Worm (Caenorhabditis elegans): ENCODE results near the gene H20E11.3.
"Not testable (repeated sequence)": the region's sequence is repeated elsewhere in the genome, so short reads cannot be mapped to it uniquely, and the experiment has no call there.

H20E11.3 gene

ce11 chrIV:6811808-6812207 is 12.8 kb upstream of the H20E11.3 start, which contains the start of gene ceh-48:
Gene ceh-48, plus strand, starts transcription at chrIV:6812108.
- TF ChIP-seq elt-3 (tag; optimal IDR thresholded peaks at IDR 0.05) (no peak), dmd-4 (tag; optimal IDR thresholded peaks at IDR 0.05) (no peak), ama-1 (optimal IDR thresholded peaks at IDR 0.05) (no peak), nhr-25 (tag; optimal IDR thresholded peaks at IDR 0.05) (no peak), snpc-4 (tag; optimal IDR thresholded peaks at IDR 0.05) (no peak), mbf-1 (tag; optimal IDR thresholded peaks at IDR 0.05) (no peak), ceh-16 (tag; optimal IDR thresholded peaks at IDR 0.05) (no peak), lin-13 (GFP tag; optimal IDR thresholded peaks at IDR 0.05) (no peak), nhr-12 (tag; optimal IDR thresholded peaks at IDR 0.05) (no peak), ztf-4 (tag; optimal IDR thresholded peaks at IDR 0.05) (no peak), unc-62 (GFP tag; optimal IDR thresholded peaks at IDR 0.05) (no peak), sma-9 (GFP tag; optimal IDR thresholded peaks at IDR 0.05) (no peak), sma-9 (tag; optimal IDR thresholded peaks at IDR 0.05) (no peak), gmeb-1 (tag; optimal IDR thresholded peaks at IDR 0.05) (no peak), nhr-237 (tag; optimal IDR thresholded peaks at IDR 0.05) (no peak), F13H6.1 (tag; optimal IDR thresholded peaks at IDR 0.05) (no peak), lsy-2 (tag; optimal IDR thresholded peaks at IDR 0.05) (no peak), nhr-6 (tag; optimal IDR thresholded peaks at IDR 0.05) (no peak)

- no peak for TF ChIP-seq nhr-6 (tag; optimal IDR thresholded peaks at IDR 0.05)
Measured at ce11 chrIV:6817554-6817953, 7.1 kb upstream of the H20E11.3 start, which contains the start of gene C17H12.5. Gene C17H12.5, minus strand, starts transcription at chrIV:6817654.

- TF ChIP-seq fos-1 (tag; optimal IDR thresholded peaks at IDR 0.05) (peak; percentile 73), sma-9 (GFP tag; optimal IDR thresholded peaks at IDR 0.05) (peak; percentile 48), sma-9 (tag; optimal IDR thresholded peaks at IDR 0.05) (no peak), ceh-16 (tag; optimal IDR thresholded peaks at IDR 0.05) (no peak), zag-1 (tag; optimal IDR thresholded peaks at IDR 0.05) (no peak)
Measured at ce11 chrIV:6818369-6818768, 6.2 kb upstream of the H20E11.3 start, which contains the start of gene C17H12.8. Gene C17H12.8, plus strand, starts transcription at chrIV:6818703.

ce11 chrIV:6821709-6822108 is 2.9 kb upstream of the H20E11.3 start:
- TF ChIP-seq elt-1 (tag; optimal IDR thresholded peaks at IDR 0.05) (no peak), sma-9 (GFP tag; optimal IDR thresholded peaks at IDR 0.05) (no peak), sma-9 (tag; optimal IDR thresholded peaks at IDR 0.05) (no peak), sem-4 (tag; optimal IDR thresholded peaks at IDR 0.05) (no peak)

ce11 chrIV:6822406-6822805 is 2.2 kb upstream of the H20E11.3 start, which contains the start of gene C17H12.6:
Gene C17H12.6, minus strand, starts transcription at chrIV:6822506.
- TF ChIP-seq elt-3 (tag; optimal IDR thresholded peaks at IDR 0.05) = no peak
- TF ChIP-seq ztf-4 (tag; optimal IDR thresholded peaks at IDR 0.05) = no peak
- no peak for TF ChIP-seq ceh-16 (tag; optimal IDR thresholded peaks at IDR 0.05)
- no peak for TF ChIP-seq zag-1 (tag; optimal IDR thresholded peaks at IDR 0.05)

ce11 chrIV:6827477-6827876 is 2.9 kb downstream of the H20E11.3 start, which contains the start of gene H20E11.2:
Gene H20E11.2, plus strand, starts transcription at chrIV:6827777.
- not testable (repeated sequence) for TF ChIP-seq elt-3 (tag; optimal IDR thresholded peaks at IDR 0.05); nhr-12 (tag; optimal IDR thresholded peaks at IDR 0.05); unc-62 (GFP tag; optimal IDR thresholded peaks at IDR 0.05)

- TF ChIP-seq fos-1 (tag; optimal IDR thresholded peaks at IDR 0.05) (peak; percentile 94), elt-3 (tag; optimal IDR thresholded peaks at IDR 0.05) (no peak)
Measured at ce11 chrIV:6829902-6830301, 5.3 kb downstream of the H20E11.3 start, which contains the start of gene H20E11.1. Gene H20E11.1, plus strand, starts transcription at chrIV:6830145.

ce11 chrIV:6832194-6832593 is 7.6 kb downstream of the H20E11.3 start:
- TF ChIP-seq mdl-1 (tag; optimal IDR thresholded peaks at IDR 0.05) (no peak), elt-3 (tag; optimal IDR thresholded peaks at IDR 0.05) (no peak), crh-2 (tag; optimal IDR thresholded peaks at IDR 0.05) (no peak), nhr-237 (tag; optimal IDR thresholded peaks at IDR 0.05) (no peak), snpc-4 (tag; optimal IDR thresholded peaks at IDR 0.05) (no peak), C34F6.9 (tag; optimal IDR thresholded peaks at IDR 0.05) (no peak), mab-5 (tag; optimal IDR thresholded peaks at IDR 0.05) (no peak), ztf-1 (GFP tag; conservative IDR thresholded peaks at IDR 0.05) (no peak)

Data from whole organism, L2 larva.